Fruit fly (Drosophila melanogaster) whole organism, larva: ENCODE measurements around the gene CG9399.

Experiments used
- noc ChIP-seq: fragments of 200-800 bp; sonication (Bioruptor generic); optimal IDR thresholded peaks from 3 replicates; lab custom pipeline; 2019; ENCODE audit warnings: missing biosample characterization, mild to moderate bottlenecking, missing genetic modification characterization, moderate library complexity

Gene CG9399

dm6 chr3R:9594251-9594581 is 20.2 kb upstream of the CG9399 start:
- no peak for TF ChIP-seq noc

dm6 chr3R:9593408-9594250 is 19.6 kb upstream of the CG9399 start:
- TF ChIP-seq noc = no peak

dm6 chr3R:9591769-9592388 is 17.9 kb upstream of the CG9399 start:
- TF ChIP-seq noc = no peak

- TF ChIP-seq noc = peak; percentile 67
Measured at dm6 chr3R:9590952-9591532, 17.0 kb upstream of the CG9399 start, which contains the start of the genes bocks and CG8312. Gene bocks (minus strand): TSS chr3R:9591002. Gene CG8312 (plus strand): TSS chr3R:9591309.

- peak; percentile 3 for TF ChIP-seq noc
Measured at dm6 chr3R:9586663-9587248, 12.7 kb upstream of the CG9399 start, which contains the start of gene P58IPK. Gene P58IPK (plus strand): TSS chr3R:9586942.

dm6 chr3R:9583122-9583521 is 9.1 kb upstream of the CG9399 start, which contains the start of gene CG33654:
Gene CG33654 (minus strand): TSS chr3R:9583222.
- TF ChIP-seq noc = no peak

dm6 chr3R:9581973-9582372 is 8.0 kb upstream of the CG9399 start:
- no peak for TF ChIP-seq noc

- TF ChIP-seq noc = peak; percentile 1
Measured at dm6 chr3R:9581089-9581520, 7.1 kb upstream of the CG9399 start, which contains the start of gene CG8301. Gene CG8301 (plus strand): TSS chr3R:9581306.

- TF ChIP-seq noc = peak; percentile 89
Measured at dm6 chr3R:9577382-9578137, 3.5 kb upstream of the CG9399 start, which contains the start of the genes Kap-alpha3 and Son. Gene Kap-alpha3 (minus strand): TSS chr3R:9577733. Gene Son (plus strand): TSS chr3R:9578042.

dm6 chr3R:9572929-9573811 is 841 bp downstream of the CG9399 start:
- TF ChIP-seq noc = peak; percentile 43

- no peak for TF ChIP-seq noc
Measured at dm6 chr3R:9571523-9571922, 2.5 kb downstream of the CG9399 start, which contains the start of gene CG9396. Gene CG9396 (minus strand): TSS chr3R:9571623.

- TF ChIP-seq noc = no peak
Measured at dm6 chr3R:9570657-9571056, 3.4 kb downstream of the CG9399 start.

- TF ChIP-seq noc = no peak
Measured at dm6 chr3R:9570114-9570513, 3.9 kb downstream of the CG9399 start, which contains the start of gene CG16790. Gene CG16790 (minus strand): TSS chr3R:9570214.

dm6 chr3R:9565895-9566294 is 8.1 kb downstream of the CG9399 start, which contains the start of gene CG16789:
Gene CG16789 (plus strand): TSS chr3R:9566195.
- no peak for TF ChIP-seq noc
